Worm (Caenorhabditis elegans) whole organism, L1 larva: ENCODE measurements around the gene B0272.3.

Source experiments
- F16B12.6 ChIP-seq: fragments of 150-350 bp; optimal IDR thresholded peaks from 2 replicates; lab custom pipeline; 2014; ENCODE audit warnings: missing biosample characterization, missing genetic modification characterization
- ama-1 ChIP-seq: fragments of 150-350 bp; optimal IDR thresholded peaks from 2 replicates; lab custom pipeline; 2014
- blmp-1 ChIP-seq: fragments of 150-350 bp; optimal IDR thresholded peaks from 2 replicates; lab custom pipeline; 2014; ENCODE audit warnings: missing biosample characterization, missing genetic modification characterization
- ceh-63 ChIP-seq: fragments of 200-800 bp; sonication (Bioruptor generic); optimal IDR thresholded peaks from 2 replicates; lab custom pipeline; 2018; ENCODE audit warnings: mild to moderate bottlenecking, missing genetic modification characterization, missing compliant biosample characterization
- ceh-82 ChIP-seq, 3 experiments: fragments of 150-350 bp in 1 of 3; sonication (generic microtip) in 2 of 3; optimal IDR thresholded peaks; 2 replicates each; lab custom pipeline; 2014 to 2017; ENCODE audit warnings: missing biosample characterization in 3 of 3, missing genetic modification characterization in 3 of 3
- ceh-88 ChIP-seq: fragments of 200-800 bp; sonication (Bioruptor generic); IDR thresholded peaks from 2 replicates; pipeline ENCODE4 v1.3.6; 2022; ENCODE audit warnings: missing genetic modification characterization, missing compliant biosample characterization
- ces-1 ChIP-seq: fragments of 150-350 bp; optimal IDR thresholded peaks from 2 replicates; lab custom pipeline; 2014; ENCODE audit warnings: missing biosample characterization, missing genetic modification reagents, missing genetic modification characterization
- dpl-1 ChIP-seq, 3 experiments: fragments of 150-350 bp in 2 of 3; sonication (generic microtip) in 1 of 3; optimal IDR thresholded peaks; 2 replicates each; lab custom pipeline; 2014 to 2017; ENCODE audit warnings: missing biosample characterization in 3 of 3, missing genetic modification characterization in 3 of 3, missing genetic modification reagents in 3 of 3
- dsc-1 ChIP-seq: sonication (generic microtip); optimal IDR thresholded peaks from 2 replicates; lab custom pipeline; 2016; ENCODE audit warnings: mild to moderate bottlenecking, missing genetic modification characterization, missing compliant biosample characterization
- egl-13 ChIP-seq: sonication (generic microtip); optimal IDR thresholded peaks from 2 replicates; lab custom pipeline; 2016; ENCODE audit warnings: missing genotype, missing genetic modification reagents, missing genetic modification characterization, missing compliant biosample characterization
- egl-27 ChIP-seq, 2 experiments: fragments of 150-350 bp in 1 of 2; sonication (generic microtip); optimal IDR thresholded peaks; 3 replicates each; lab custom pipeline; 2017 to 2018; ENCODE audit warnings: missing biosample characterization in 2 of 2, missing genetic modification characterization in 2 of 2, missing genetic modification reagents in 2 of 2
- elt-2 ChIP-seq: sonication (generic microtip); optimal IDR thresholded peaks from 2 replicates; lab custom pipeline; 2016; ENCODE audit warnings: missing genetic modification characterization, mild to moderate bottlenecking, inconsistent platforms, missing compliant biosample characterization, missing genetic modification reagents
- elt-3 ChIP-seq, 6 experiments: fragments of 150-350 bp in 1 of 6; sonication (generic microtip); optimal IDR thresholded peaks; 2 replicates each; lab custom pipeline; 2017 to 2018; ENCODE audit warnings: missing biosample characterization in 6 of 6, missing genetic modification characterization in 6 of 6, inconsistent platforms in 1 of 6
- ets-5 ChIP-seq: fragments of 200-800 bp; sonication (Bioruptor generic); IDR thresholded peaks from 2 replicates; pipeline ENCODE4 v1.3.6; 2022; ENCODE audit warnings: missing genetic modification characterization, missing compliant biosample characterization
- fkh-10 ChIP-seq: sonication (generic microtip); optimal IDR thresholded peaks from 2 replicates; lab custom pipeline; 2017; ENCODE audit warnings: missing biosample characterization, missing genetic modification reagents, missing genetic modification characterization
- grh-1 ChIP-seq: fragments of 200-800 bp; sonication (Bioruptor generic); IDR thresholded peaks from 2 replicates; pipeline ENCODE4 v1.3.6; 2022; ENCODE audit warnings: missing genetic modification reagents, missing genetic modification characterization, missing compliant biosample characterization
- hlh-4 ChIP-seq: sonication (generic microtip); optimal IDR thresholded peaks from 2 replicates; lab custom pipeline; 2016; ENCODE audit warnings: mild to moderate bottlenecking, missing genetic modification characterization, missing compliant biosample characterization
- irx-1 ChIP-seq: sonication (generic microtip); optimal IDR thresholded peaks from 2 replicates; lab custom pipeline; 2016; ENCODE audit warnings: missing genetic modification characterization, missing compliant biosample characterization
- lin-13 ChIP-seq: fragments of 150-350 bp; optimal IDR thresholded peaks from 2 replicates; lab custom pipeline; 2014; ENCODE audit warnings: missing biosample characterization, missing genetic modification reagents, missing genetic modification characterization
- lin-14 ChIP-seq: fragments of 200-800 bp; sonication (Bioruptor generic); optimal IDR thresholded peaks from 2 replicates; lab custom pipeline; 2018; ENCODE audit warnings: mild to moderate bottlenecking, missing genetic modification characterization, moderate library complexity, missing compliant biosample characterization
- lin-39 ChIP-seq: fragments of 150-350 bp; optimal IDR thresholded peaks from 2 replicates; lab custom pipeline; 2014; ENCODE audit warnings: missing biosample characterization, missing genetic modification reagents, missing genetic modification characterization
- lsy-2 ChIP-seq, 2 experiments: fragments of 150-350 bp; optimal IDR thresholded peaks; 2 replicates each; lab custom pipeline; 2014; ENCODE audit warnings: missing biosample characterization in 2 of 2, missing genetic modification characterization in 2 of 2
- mab-9 ChIP-seq: fragments of 200-800 bp; sonication (Bioruptor generic); IDR thresholded peaks from 2 replicates; pipeline ENCODE4 v1.3.6; 2022; ENCODE audit warnings: missing genetic modification reagents, missing genetic modification characterization, missing compliant biosample characterization
- mep-1 ChIP-seq: fragments of 150-350 bp; optimal IDR thresholded peaks from 2 replicates; lab custom pipeline; 2014; ENCODE audit warnings: missing biosample characterization, missing genetic modification characterization
- nhr-11 ChIP-seq: fragments of 150-350 bp; optimal IDR thresholded peaks from 2 replicates; lab custom pipeline; 2014; ENCODE audit warnings: missing biosample characterization, missing genetic modification characterization
- nhr-12 ChIP-seq: sonication (generic microtip); optimal IDR thresholded peaks from 2 replicates; lab custom pipeline; 2017; ENCODE audit warnings: missing biosample characterization, missing genetic modification characterization
- nhr-19 ChIP-seq: fragments of 200-800 bp; sonication (Bioruptor generic); conservative IDR thresholded peaks from 2 replicates; pipeline ENCODE4 v1.3.6; 2022; ENCODE audit warnings: missing genetic modification characterization, missing compliant biosample characterization
- nhr-237 ChIP-seq: fragments of 150-350 bp; optimal IDR thresholded peaks from 2 replicates; lab custom pipeline; 2014; ENCODE audit warnings: missing biosample characterization, missing genetic modification characterization
- nhr-28 ChIP-seq: fragments of 150-350 bp; optimal IDR thresholded peaks from 2 replicates; lab custom pipeline; 2014; ENCODE audit warnings: missing biosample characterization, missing genetic modification characterization
- nhr-47 ChIP-seq: sonication (generic microtip); optimal IDR thresholded peaks from 2 replicates; lab custom pipeline; 2016; ENCODE audit warnings: mild to moderate bottlenecking, missing genetic modification characterization, moderate library complexity, missing compliant biosample characterization
- nhr-71 ChIP-seq: sonication (generic microtip); optimal IDR thresholded peaks from 2 replicates; lab custom pipeline; 2016; ENCODE audit warnings: mild to moderate bottlenecking, missing genetic modification characterization, moderate library complexity, missing compliant biosample characterization
- nhr-76 ChIP-seq: sonication (generic microtip); optimal IDR thresholded peaks from 2 replicates; lab custom pipeline; 2017; ENCODE audit warnings: missing biosample characterization, missing genetic modification characterization
- nhr-77 ChIP-seq: fragments of 150-350 bp; optimal IDR thresholded peaks from 2 replicates; lab custom pipeline; 2014; ENCODE audit warnings: missing biosample characterization, missing genetic modification characterization
- nhr-85 ChIP-seq: sonication (generic microtip); peaks from one replicate; lab custom pipeline; 2016; ENCODE audit warnings: missing genetic modification characterization, inconsistent platforms, missing compliant biosample characterization
- nhr-90 ChIP-seq: sonication (generic microtip); optimal IDR thresholded peaks from 2 replicates; lab custom pipeline; 2016; ENCODE audit warnings: mild to moderate bottlenecking, missing genetic modification characterization, missing compliant biosample characterization; ENCODE audit not compliant: poor library complexity
- pqm-1 ChIP-seq: sonication (generic microtip); optimal IDR thresholded peaks from 3 replicates; lab custom pipeline; 2017; ENCODE audit warnings: missing biosample characterization, missing genetic modification characterization
- snpc-4 ChIP-seq: fragments of 150-350 bp; optimal IDR thresholded peaks from 2 replicates; lab custom pipeline; 2014; ENCODE audit warnings: missing biosample characterization, missing genetic modification characterization
- snu-23 ChIP-seq: sonication (generic microtip); optimal IDR thresholded peaks from 2 replicates; lab custom pipeline; 2016; ENCODE audit warnings: missing genetic modification characterization, missing compliant biosample characterization
- sox-4 ChIP-seq: sonication (generic microtip); optimal IDR thresholded peaks from 2 replicates; lab custom pipeline; 2016; ENCODE audit warnings: missing genetic modification characterization, missing compliant biosample characterization
- sptf-1 ChIP-seq: fragments of 150-350 bp; optimal IDR thresholded peaks from 2 replicates; lab custom pipeline; 2014; ENCODE audit warnings: missing biosample characterization, missing genetic modification characterization
- swsn-7 ChIP-seq: sonication (generic microtip); optimal IDR thresholded peaks from 2 replicates; lab custom pipeline; 2016; ENCODE audit warnings: missing genetic modification characterization, missing compliant biosample characterization
- tlp-1 ChIP-seq: fragments of 150-350 bp; optimal IDR thresholded peaks from 2 replicates; lab custom pipeline; 2014; ENCODE audit warnings: missing biosample characterization, missing genetic modification characterization
- unc-130 ChIP-seq: fragments of 150-350 bp; optimal IDR thresholded peaks from 2 replicates; lab custom pipeline; 2017; ENCODE audit warnings: missing biosample characterization, missing genetic modification characterization, inconsistent platforms
- unc-30 ChIP-seq: sonication (generic microtip); optimal IDR thresholded peaks from 2 replicates; lab custom pipeline; 2017; ENCODE audit warnings: missing biosample characterization, missing genetic modification characterization
- unc-62 ChIP-seq: fragments of 150-350 bp; optimal IDR thresholded peaks from 2 replicates; lab custom pipeline; 2014; ENCODE audit warnings: missing biosample characterization, missing genetic modification reagents, missing genetic modification characterization
- unc-86 ChIP-seq: sonication (generic microtip); optimal IDR thresholded peaks from 2 replicates; lab custom pipeline; 2016; ENCODE audit warnings: missing genetic modification characterization, missing compliant biosample characterization
- unc-98 ChIP-seq: fragments of 200-800 bp; sonication (Bioruptor generic); IDR thresholded peaks from 2 replicates; pipeline ENCODE4 v1.3.6; 2022; ENCODE audit warnings: missing genetic modification characterization, missing compliant biosample characterization
- vab-15 ChIP-seq: sonication (generic microtip); optimal IDR thresholded peaks from 2 replicates; lab custom pipeline; 2017; ENCODE audit warnings: missing genotype, mild to moderate bottlenecking, missing genetic modification characterization, missing compliant biosample characterization
- zip-4 ChIP-seq: fragments of 200-800 bp; sonication (Bioruptor generic); optimal IDR thresholded peaks from 2 replicates; lab custom pipeline; 2018; ENCODE audit warnings: mild to moderate bottlenecking, missing genetic modification characterization, moderate library complexity, missing compliant biosample characterization
- ztf-11 ChIP-seq, 2 experiments: sonication (generic microtip); optimal IDR thresholded peaks; 2 replicates each; lab custom pipeline; 2016 to 2017; ENCODE audit warnings: missing genetic modification characterization in 2 of 2, missing biosample characterization in 1 of 2, missing compliant biosample characterization in 1 of 2
- ztf-4 ChIP-seq: fragments of 150-350 bp; optimal IDR thresholded peaks from 2 replicates; lab custom pipeline; 2014; ENCODE audit warnings: missing biosample characterization, missing genetic modification characterization

Gene B0272.3

DNA sequence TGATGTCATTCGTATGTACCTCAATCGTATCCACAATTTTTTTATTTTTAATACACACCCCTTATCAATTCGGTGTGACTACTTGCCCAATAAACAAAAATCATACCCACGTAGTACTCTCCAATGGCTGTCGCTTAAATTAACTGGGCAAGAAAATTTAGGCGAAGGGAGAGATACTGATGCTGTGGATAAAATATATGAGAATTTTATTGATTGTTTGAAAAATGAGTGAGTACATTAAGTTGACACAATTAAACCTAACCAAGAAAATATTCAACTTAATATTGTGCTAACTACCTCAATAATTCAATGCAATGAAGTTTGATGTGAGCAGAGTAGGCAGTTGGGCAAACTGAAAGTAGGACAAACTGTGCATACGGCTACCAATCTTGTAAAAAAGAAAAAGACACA lies 34.5 kb downstream of the B0272.3 start (continued):
- TF ChIP-seq nhr-19 = peak; percentile 98
- peak; percentile 100 for TF ChIP-seq nhr-90 (tag; lab: Kevin White, UChicago)
- peak; percentile 91 for TF ChIP-seq pqm-1
- peak; percentile 50 for TF ChIP-seq unc-130 (tag; lab: Kevin White, UChicago)
- TF ChIP-seq F16B12.6 (tag; lab: Kevin White, UChicago) = peak; percentile 35
- peak; percentile 99 for TF ChIP-seq nhr-85 (tag; lab: Kevin White, UChicago)
- TF ChIP-seq elt-2 = peak; percentile 96
- peak; percentile 99 for TF ChIP-seq lin-13 (GFP tag; lab: Kevin White, UChicago)
- TF ChIP-seq unc-30 (tag; lab: Kevin White, UChicago) = peak; percentile 93
- TF ChIP-seq nhr-11 (tag; lab: Kevin White, UChicago) = peak; percentile 100
- peak; percentile 79 to 96 for TF ChIP-seq ztf-11 (tag; optimal IDR thresholded peaks at IDR 0.05; lab: Kevin White, UChicago)
- TF ChIP-seq lin-39 (tag; lab: Kevin White, UChicago) = peak; percentile 100
- TF ChIP-seq nhr-47 = peak; percentile 100
- TF ChIP-seq unc-86 = peak; percentile 95
- peak; percentile 100 for TF ChIP-seq dsc-1
- no peak for TF ChIP-seq unc-62 (GFP tag; lab: Kevin White, UChicago)
- peak; percentile 71 for TF ChIP-seq vab-15
- peak; percentile 93 for TF ChIP-seq snpc-4
- peak; percentile 61 for TF ChIP-seq blmp-1 (tag; lab: Kevin White, UChicago)
- TF ChIP-seq mep-1 (tag; lab: Kevin White, UChicago) = peak; percentile 100
- peak; percentile 97 for TF ChIP-seq ceh-88 (GFP tag; lab: Robert Waterston, UW)
- peak; percentile 98 for TF ChIP-seq lin-14 (GFP tag; lab: Kevin White, UChicago)
- TF ChIP-seq irx-1 = peak; percentile 100
- TF ChIP-seq swsn-7 (tag; lab: Kevin White, UChicago) = peak; percentile 99
- no peak for TF ChIP-seq tlp-1 (tag; lab: Kevin White, UChicago)
- no peak for TF ChIP-seq ets-5 (GFP tag; lab: Robert Waterston, UW)
- peak; percentile 100 for TF ChIP-seq nhr-76
- TF ChIP-seq egl-13 = peak; percentile 99
- TF ChIP-seq ceh-82 (tag; optimal IDR thresholded peaks at IDR 0.05; lab: Kevin White, UChicago) = peak; percentile 97 to 99 (median 99)
- peak; percentile 97 for TF ChIP-seq zip-4 (GFP tag; lab: Kevin White, UChicago)
- peak; percentile 91 for TF ChIP-seq unc-98 (GFP tag; lab: Robert Waterston, UW)
- peak; percentile 95 to 96 for TF ChIP-seq lsy-2 (tag; optimal IDR thresholded peaks at IDR 0.05; lab: Kevin White, UChicago)

DNA sequence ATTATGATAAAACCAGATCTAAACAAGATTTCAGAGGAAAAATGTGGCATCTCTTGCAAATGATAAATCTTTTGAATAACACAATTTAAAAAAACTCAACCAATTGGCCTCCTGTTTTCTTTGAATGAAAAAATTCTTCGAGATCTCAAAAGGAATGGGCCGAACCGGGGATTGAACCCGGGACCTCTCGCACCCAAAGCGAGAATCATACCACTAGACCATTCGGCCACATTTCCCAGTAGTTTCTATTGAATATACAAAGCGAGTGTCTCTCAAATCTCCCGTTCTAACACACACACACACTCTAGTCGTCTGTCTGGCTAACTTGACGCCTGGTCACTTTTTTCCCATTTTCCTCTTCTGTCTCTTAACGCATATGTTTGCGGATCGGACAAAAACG lies 36.3 kb downstream of the B0272.3 start:
- TF ChIP-seq ceh-88 (GFP tag; lab: Robert Waterston, UW) (no peak; the same call in 1 of the 2 replicates), nhr-71 (tag; lab: Kevin White, UChicago) (peak; percentile 75), grh-1 (GFP tag; lab: Robert Waterston, UW) (no peak), ces-1 (GFP tag; lab: Kevin White, UChicago) (no peak), blmp-1 (tag; lab: Kevin White, UChicago) (peak; percentile 34), mab-9 (GFP tag; lab: Robert Waterston, UW) (peak; percentile 48), sox-4 (no peak), nhr-28 (tag; lab: Kevin White, UChicago) (no peak), nhr-77 (tag; lab: Kevin White, UChicago) (peak; percentile 48), sptf-1 (tag; lab: Kevin White, UChicago) (no peak), ztf-11 (tag; optimal IDR thresholded peaks at IDR 0.05; lab: Kevin White, UChicago) (peak in 1 of 2 experiments; percentile 24), unc-30 (tag; lab: Kevin White, UChicago) (no peak), elt-3 (tag; optimal IDR thresholded peaks at IDR 0.05; lab: Kevin White, UChicago) (peak in 2 of 6 experiments; percentile 53 to 82), nhr-12 (tag; lab: Kevin White, UChicago) (no peak), F16B12.6 (tag; lab: Kevin White, UChicago) (no peak), ceh-63 (GFP tag; lab: Kevin White, UChicago) (no peak), hlh-4 (tag; lab: Kevin White, UChicago) (no peak), ama-1 (lab: Kevin White, UChicago) (no peak), snpc-4 (peak; percentile 28), ets-5 (GFP tag; lab: Robert Waterston, UW) (no peak), unc-62 (GFP tag; lab: Kevin White, UChicago) (no peak), egl-27 (tag; optimal IDR thresholded peaks at IDR 0.05; lab: Kevin White, UChicago) (no peak), nhr-237 (tag; lab: Kevin White, UChicago) (peak; percentile 14), snu-23 (GFP tag; lab: Kevin White, UChicago) (peak; percentile 87), ztf-4 (tag; lab: Kevin White, UChicago) (peak; percentile 35), nhr-90 (tag; lab: Kevin White, UChicago) (peak; percentile 78), dpl-1 (GFP tag; optimal IDR thresholded peaks at IDR 0.05; lab: Kevin White, UChicago) (no peak), elt-2 (peak; percentile 9), lin-39 (tag; lab: Kevin White, UChicago) (peak; percentile 32), unc-86 (peak; percentile 21), fkh-10 (GFP tag; lab: Kevin White, UChicago) (peak; percentile 31), nhr-47 (peak; percentile 87)
